Worm (Caenorhabditis elegans) whole organism, mixed stage, embryonic: Measurements from ENCODE around the gene irld-50.

Source experiments
- elt-1 ChIP-seq: sonication (generic microtip); optimal IDR thresholded peaks from 2 replicates; lab custom pipeline; 2017; ENCODE audit warnings: missing genetic modification characterization, mild to moderate bottlenecking, missing compliant biosample characterization, antibody characterized with exemption, moderate library complexity, borderline replicate concordance; ENCODE audit not compliant: insufficient read depth
- elt-3 ChIP-seq: fragments of 150-350 bp; optimal IDR thresholded peaks from 2 replicates; lab custom pipeline; 2014; ENCODE audit warnings: missing biosample characterization, missing genetic modification characterization
- lin-13 ChIP-seq: fragments of 150-350 bp; optimal IDR thresholded peaks from 2 replicates; lab custom pipeline; 2014; ENCODE audit warnings: missing biosample characterization, missing genetic modification characterization
- mab-5 ChIP-seq: fragments of 150-350 bp; optimal IDR thresholded peaks from 2 replicates; lab custom pipeline; 2014; ENCODE audit warnings: missing biosample characterization, missing genetic modification characterization
- nhr-12 ChIP-seq: fragments of 150-350 bp; optimal IDR thresholded peaks from 2 replicates; lab custom pipeline; 2014; ENCODE audit warnings: missing biosample characterization, missing genetic modification characterization
- nhr-237 ChIP-seq: fragments of 150-350 bp; optimal IDR thresholded peaks from 2 replicates; lab custom pipeline; 2014; ENCODE audit warnings: missing biosample characterization, missing genetic modification characterization
- ztf-11 ChIP-seq: fragments of 150-350 bp; optimal IDR thresholded peaks from 2 replicates; lab custom pipeline; 2014; ENCODE audit warnings: missing biosample characterization, missing genetic modification characterization

DNA sequence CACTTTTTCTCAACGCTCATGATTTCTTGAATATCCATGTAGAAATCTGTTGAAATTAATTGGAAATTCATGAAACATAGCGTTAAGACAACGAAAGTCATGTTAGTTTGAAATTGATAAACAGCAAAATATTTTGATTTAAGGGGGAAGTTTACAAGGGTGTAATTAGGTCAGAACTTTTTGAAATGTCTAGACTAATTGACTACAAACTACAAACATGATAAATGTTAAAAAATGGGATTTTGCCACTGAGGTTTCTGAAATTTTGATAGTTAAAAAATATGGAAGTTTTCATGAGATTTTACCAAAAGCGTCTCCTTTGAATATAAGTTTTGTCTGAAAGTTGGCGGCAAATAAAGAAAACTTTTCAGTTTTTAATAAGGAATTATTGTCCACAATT is 6.0 kb downstream of the irld-50 start, which contains the start of gene irld-65:
- no peak for TF ChIP-seq elt-3
- TF ChIP-seq nhr-237 (tag; lab: Kevin White, UChicago) = no peak
- no peak for TF ChIP-seq mab-5 (tag; lab: Kevin White, UChicago)
- TF ChIP-seq ztf-11 (tag; lab: Kevin White, UChicago) = no peak
- TF ChIP-seq elt-1 (tag; lab: Kevin White, UChicago) = no peak
- no peak for TF ChIP-seq nhr-12 (tag; lab: Kevin White, UChicago)
- no peak for TF ChIP-seq lin-13 (tag; lab: Kevin White, UChicago)
